Worm (Caenorhabditis elegans): ENCODE data around the gene best-9.
A peak's percentile ranks its signal among the peaks of the same experiment; 100 is the strongest.

best-9 gene

DNA sequence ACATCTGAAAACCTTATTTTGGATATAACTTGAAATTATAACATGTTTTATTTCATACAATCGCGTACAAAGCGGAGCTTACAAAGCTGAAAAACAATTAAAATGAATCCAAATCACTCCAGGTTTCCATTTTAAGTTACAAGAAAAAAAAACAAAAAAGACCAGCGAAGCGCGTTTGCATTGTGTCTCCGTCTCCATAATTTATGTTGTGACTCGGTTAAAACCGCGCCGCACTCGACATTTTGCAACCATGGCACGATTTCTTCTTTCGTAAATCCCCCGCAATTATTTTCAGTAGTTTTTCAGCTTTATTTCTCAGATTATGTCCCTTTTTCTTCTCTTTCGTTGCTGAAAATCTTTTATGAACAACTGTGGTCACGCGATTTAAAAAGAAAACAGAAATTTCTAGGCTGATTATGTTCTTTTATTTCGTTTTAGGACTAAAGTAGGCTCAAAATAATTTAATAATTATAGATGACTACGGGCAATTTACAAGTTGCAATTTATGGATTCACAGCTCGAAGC lies 24.9 kb downstream of the best-9 start, which contains the start of the genes F38A5.2 and dnj-11:
Gene F38A5.2, minus strand, starts transcription at position 4 of the 525 bp plus-strand sequence.
Gene dnj-11, plus strand, starts transcription at position 475 of the 525 bp plus-strand sequence.
- peak; percentile 58 for TF ChIP-seq hlh-11 (tag; optimal IDR thresholded peaks at IDR 0.05)
- TF ChIP-seq lin-39 (tag; optimal IDR thresholded peaks at IDR 0.05), result no peak
- TF ChIP-seq Y48G9A.11 (GFP tag; IDR thresholded peaks at IDR 0.05), result no peak
- TF ChIP-seq nhr-11 (tag; optimal IDR thresholded peaks at IDR 0.05), result peak; percentile 50
- peak; percentile 89 for TF ChIP-seq mes-2 (tag; optimal IDR thresholded peaks at IDR 0.05; ENCODE audit: poor library complexity, severe bottlenecking)
- TF ChIP-seq F10B5.3 (tag; optimal IDR thresholded peaks at IDR 0.05), result no peak
- no peak for TF ChIP-seq T26A8.4 (GFP tag; IDR thresholded peaks at IDR 0.05)
- TF ChIP-seq skn-1 (tag; optimal IDR thresholded peaks at IDR 0.05), result no peak
- TF ChIP-seq pha-4 (GFP tag; IDR thresholded peaks at IDR 0.05), result no peak
- TF ChIP-seq pha-4 (tag; optimal IDR thresholded peaks at IDR 0.05), result peak; percentile 80
- TF ChIP-seq nhr-25 (tag; optimal IDR thresholded peaks at IDR 0.05; ENCODE audit: borderline replicate concordance, insufficient read depth), result no peak
- TF ChIP-seq gei-8 (GFP tag; optimal IDR thresholded peaks at IDR 0.05), result no peak
- no peak for TF ChIP-seq ces-1 (GFP tag; optimal IDR thresholded peaks at IDR 0.05)
- TF ChIP-seq ceh-62 (tag; optimal IDR thresholded peaks at IDR 0.05), result no peak
- no peak for TF ChIP-seq madf-5 (GFP tag; IDR thresholded peaks at IDR 0.05)
- no peak for TF ChIP-seq lin-29 (GFP tag; IDR thresholded peaks at IDR 0.05)
- TF ChIP-seq unc-130 (GFP tag; optimal IDR thresholded peaks at IDR 0.05), result peak; percentile 46
- TF ChIP-seq mep-1 (tag; optimal IDR thresholded peaks at IDR 0.05), result peak; percentile 84
- peak; percentile 80 for TF ChIP-seq dpl-1 (GFP tag; optimal IDR thresholded peaks at IDR 0.05)
- no peak for TF ChIP-seq mxl-3 (GFP tag; optimal IDR thresholded peaks at IDR 0.05)
- no peak for TF ChIP-seq zip-2 (tag; optimal IDR thresholded peaks at IDR 0.05)
- TF ChIP-seq nhr-41 (GFP tag; IDR thresholded peaks at IDR 0.05), result no peak
- TF ChIP-seq dve-1 (tag; optimal IDR thresholded peaks at IDR 0.05; ENCODE audit: insufficient read depth), result peak; percentile 83
- TF ChIP-seq nhr-10 (tag; optimal IDR thresholded peaks at IDR 0.05), result no peak
- no peak for TF ChIP-seq ZK546.5 (tag; optimal IDR thresholded peaks at IDR 0.05)
- peak; percentile 97 for TF ChIP-seq lin-38 (GFP tag; IDR thresholded peaks at IDR 0.05)
- no peak for TF ChIP-seq spr-3 (GFP tag; optimal IDR thresholded peaks at IDR 0.05)
- no peak for TF ChIP-seq ceh-28 (tag; optimal IDR thresholded peaks at IDR 0.05)
- TF ChIP-seq saeg-2 (GFP tag; IDR thresholded peaks at IDR 0.05), result no peak
- TF ChIP-seq lin-1 (GFP tag; IDR thresholded peaks at IDR 0.05), result no peak
- no peak for TF ChIP-seq R02D3.7 (tag; optimal IDR thresholded peaks at IDR 0.05)
- no peak for TF ChIP-seq mxl-2 (GFP tag; conservative IDR thresholded peaks at IDR 0.05)
- TF ChIP-seq unc-39 (tag; optimal IDR thresholded peaks at IDR 0.05), result no peak
- no peak for TF ChIP-seq daf-16 (GFP tag; optimal IDR thresholded peaks at IDR 0.05)
- peak; percentile 23 for TF ChIP-seq daf-16 (tag; optimal IDR thresholded peaks at IDR 0.05)
- TF ChIP-seq ceh-20 (GFP tag; IDR thresholded peaks at IDR 0.05), result peak; percentile 31; the same call in 1 of the 2 replicates
- TF ChIP-seq mdt-29 (GFP tag; IDR thresholded peaks at IDR 0.05), result no peak
- no peak for TF ChIP-seq daf-19 (GFP tag; conservative IDR thresholded peaks at IDR 0.05)
- peak; percentile 38 for TF ChIP-seq fkh-10 (GFP tag; optimal IDR thresholded peaks at IDR 0.05)
- no peak for TF ChIP-seq lin-15B (tag; optimal IDR thresholded peaks at IDR 0.05)
- TF ChIP-seq ztf-11 (tag; optimal IDR thresholded peaks at IDR 0.05), result no peak
- no peak for TF ChIP-seq F26F4.8 (GFP tag; conservative IDR thresholded peaks at IDR 0.05)
- peak; percentile 59 for TF ChIP-seq nhr-28 (tag; optimal IDR thresholded peaks at IDR 0.05)
- TF ChIP-seq ZK337.2 (GFP tag; IDR thresholded peaks at IDR 0.05), result no peak
- no peak for TF ChIP-seq cey-2 (tag; optimal IDR thresholded peaks at IDR 0.05; ENCODE audit: borderline replicate concordance, insufficient read depth)
- no peak for TF ChIP-seq dmd-8 (GFP tag; IDR thresholded peaks at IDR 0.05)
- TF ChIP-seq hif-1 (tag; optimal IDR thresholded peaks at IDR 0.05), result peak in 1 of 2 experiments; percentile 55
- no peak for TF ChIP-seq zfp-3 (GFP tag; conservative IDR thresholded peaks at IDR 0.05)
- TF ChIP-seq dmd-6 (GFP tag; IDR thresholded peaks at IDR 0.05), result peak; percentile 34; the same call in 1 of the 2 replicates
- no peak for TF ChIP-seq ceh-82 (tag; optimal IDR thresholded peaks at IDR 0.05)
- peak; percentile 82 for TF ChIP-seq nhr-6 (tag; optimal IDR thresholded peaks at IDR 0.05)
- TF ChIP-seq zag-1 (tag; optimal IDR thresholded peaks at IDR 0.05), result no peak
